Worm (Caenorhabditis elegans) whole organism, L4 larva: ENCODE data around the gene F38A5.2.

Experiments used
- F26F4.8 ChIP-seq: fragments of 200-800 bp; sonication (Bioruptor generic); conservative IDR thresholded peaks from 2 replicates; pipeline ENCODE4 v1.3.6; 2022; ENCODE audit warnings: missing genetic modification characterization, missing compliant biosample characterization
- aha-1 ChIP-seq: fragments of 150-350 bp; peaks from one replicate; lab custom pipeline; 2014; ENCODE audit warnings: missing biosample characterization, missing genetic modification characterization
- ceh-62 ChIP-seq: sonication (generic microtip); optimal IDR thresholded peaks from 2 replicates; lab custom pipeline; 2017; ENCODE audit warnings: missing biosample characterization, missing genetic modification characterization
- ces-1 ChIP-seq: fragments of 150-350 bp; sonication (generic microtip); optimal IDR thresholded peaks from 4 replicates; lab custom pipeline; 2014; ENCODE audit warnings: missing biosample characterization, missing genetic modification reagents, missing genetic modification characterization
- dmd-9 ChIP-seq: fragments of 200-800 bp; sonication (Bioruptor generic); IDR thresholded peaks from 2 replicates; pipeline ENCODE4 v1.3.6; 2022; ENCODE audit warnings: missing genetic modification reagents, missing genetic modification characterization, missing compliant biosample characterization
- dpl-1 ChIP-seq: fragments of 150-350 bp; optimal IDR thresholded peaks from 2 replicates; lab custom pipeline; 2014; ENCODE audit warnings: missing biosample characterization, missing genetic modification reagents, missing genetic modification characterization
- egl-27 ChIP-seq: sonication (generic microtip); optimal IDR thresholded peaks from 3 replicates; lab custom pipeline; 2017; ENCODE audit warnings: missing biosample characterization, missing genetic modification reagents, missing genetic modification characterization
- lin-13 ChIP-seq: fragments of 150-350 bp; optimal IDR thresholded peaks from 2 replicates; lab custom pipeline; 2014; ENCODE audit warnings: missing biosample characterization, missing genetic modification reagents, missing genetic modification characterization
- nhr-42 ChIP-seq: fragments of 200-800 bp; sonication (Bioruptor generic); IDR thresholded peaks from 2 replicates; pipeline ENCODE4 v1.3.6; 2022; ENCODE audit warnings: missing genetic modification characterization, missing compliant biosample characterization
- pqm-1 ChIP-seq: sonication (generic microtip); optimal IDR thresholded peaks from 2 replicates; lab custom pipeline; 2017; ENCODE audit warnings: missing biosample characterization, missing genetic modification characterization
- sdz-12 ChIP-seq: fragments of 200-800 bp; sonication (Bioruptor generic); optimal IDR thresholded peaks from 2 replicates; lab custom pipeline; 2018; ENCODE audit warnings: mild to moderate bottlenecking, missing genetic modification characterization, missing compliant biosample characterization
- skn-1 ChIP-seq: fragments of 150-350 bp; optimal IDR thresholded peaks from 2 replicates; lab custom pipeline; 2014; ENCODE audit warnings: missing biosample characterization, missing genetic modification characterization
- ztf-11 ChIP-seq: fragments of 150-350 bp; optimal IDR thresholded peaks from 2 replicates; lab custom pipeline; 2014; ENCODE audit warnings: missing biosample characterization, missing genetic modification characterization

ce11 chrIV:6601213-6601724, 16.1 kb upstream of the F38A5.2 start, which contains the start of gene sup-36:
- TF ChIP-seq skn-1 (tag; lab: Kevin White, UChicago) (no peak), pqm-1 (tag; lab: Kevin White, UChicago) (peak; percentile 9), ceh-62 (no peak), F26F4.8 (no peak), dmd-9 (GFP tag; lab: Robert Waterston, UW) (no peak), nhr-42 (GFP tag; lab: Robert Waterston, UW) (no peak), sdz-12 (no peak), lin-13 (no peak), dpl-1 (GFP tag; lab: Kevin White, UChicago) (no peak), ztf-11 (tag; lab: Kevin White, UChicago) (no peak), ces-1 (no peak), aha-1 (no peak), egl-27 (tag; lab: Kevin White, UChicago) (no peak)
